Fruit fly (Drosophila melanogaster): ENCODE results near the gene FucT6.

Gene FucT6

DNA sequence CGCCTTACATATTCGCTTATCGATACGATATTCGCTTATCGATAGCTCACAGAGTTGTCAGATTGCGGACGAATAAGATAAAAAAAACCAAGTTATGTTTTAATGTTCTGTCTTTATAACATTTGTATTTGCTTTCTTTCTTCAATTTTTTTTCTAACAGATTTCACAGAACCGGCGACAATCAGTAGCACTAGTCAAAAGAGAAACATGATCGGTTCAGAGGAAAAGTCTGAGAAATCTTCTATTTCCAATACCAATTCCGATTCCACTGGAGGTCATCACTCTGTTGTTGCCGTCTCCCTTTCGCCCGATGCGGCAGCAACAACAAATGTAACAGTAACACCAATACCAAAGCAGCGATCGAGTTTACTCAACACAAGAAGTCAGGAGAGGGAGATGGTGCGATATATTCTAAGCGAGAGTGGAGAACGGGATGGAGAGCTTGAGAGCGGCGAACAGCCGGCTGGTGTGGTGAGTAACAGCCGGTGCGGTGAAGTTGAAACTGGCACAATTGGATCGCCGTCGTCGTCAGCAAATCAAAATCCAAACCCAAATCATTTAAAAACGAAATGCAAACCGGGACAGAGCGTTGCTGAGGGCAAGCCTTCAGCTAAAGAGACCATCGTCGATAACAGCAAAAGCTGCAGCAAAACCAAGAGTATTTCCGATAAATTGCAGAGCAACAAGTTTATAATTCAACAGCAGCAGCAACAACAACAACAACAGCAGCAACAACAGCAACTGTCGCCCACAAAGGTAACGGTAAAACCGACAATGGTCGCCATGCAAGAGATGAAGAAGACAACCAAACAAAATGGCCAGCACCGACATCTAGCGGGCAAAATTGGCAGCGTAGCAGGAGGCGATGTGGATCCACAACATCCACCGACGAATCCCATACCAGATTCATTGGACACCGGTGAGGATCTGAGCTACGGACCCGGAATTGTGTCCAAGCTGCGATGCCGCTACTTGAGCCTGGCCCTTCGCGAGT is 27.9 kb downstream of the FucT6 start (continued):
- peak; percentile 65 for TF ChIP-seq CG7556 (GFP tag; optimal IDR thresholded peaks at IDR 0.05)
- peak; percentile 57 for TF ChIP-seq Ets97D (GFP tag; optimal IDR thresholded peaks at IDR 0.05)
- TF ChIP-seq Tbp (GFP tag; optimal IDR thresholded peaks at IDR 0.05) = no peak
- peak; percentile 52; the same call in 1 of the 2 replicates for TF ChIP-seq Xrp1 (GFP tag; IDR thresholded peaks at IDR 0.05)
- TF ChIP-seq hb (GFP tag; IDR thresholded peaks at IDR 0.05; ENCODE audit: partially characterized antibody) = no peak
- TF ChIP-seq CG31365 (tag; optimal IDR thresholded peaks at IDR 0.05) = no peak
- peak; percentile 27 for TF ChIP-seq YL-1 (GFP tag; optimal IDR thresholded peaks at IDR 0.05)
- no peak for TF ChIP-seq Gsc (GFP tag; IDR thresholded peaks at IDR 0.05)
- peak; percentile 63 for TF ChIP-seq tap (tag; optimal IDR thresholded peaks at IDR 0.05)

DNA sequence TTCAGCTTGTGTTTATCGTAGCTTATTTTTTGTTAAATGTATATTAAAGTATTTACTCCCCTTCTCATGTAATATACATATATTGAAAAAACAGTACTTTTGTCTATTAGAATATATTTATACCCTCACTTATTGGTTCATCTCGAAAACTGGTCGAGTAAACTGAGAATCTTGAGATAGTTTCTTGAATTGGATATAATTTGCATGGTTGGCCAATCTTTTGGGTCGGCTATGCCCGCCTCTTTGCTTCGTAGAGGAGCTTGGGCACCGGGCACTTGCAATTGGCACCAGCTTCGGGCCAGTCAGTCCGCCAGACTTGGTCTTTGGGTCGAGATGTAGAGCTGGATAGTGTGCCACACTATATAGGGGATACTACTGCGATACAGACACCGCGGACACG is 29.3 kb downstream of the FucT6 start:
- TF ChIP-seq Aef1 (GFP tag; IDR thresholded peaks at IDR 0.05) = no peak
- 0 out of 3 replicates have a peak, but pooled peaks have one; percentile 10 for TF ChIP-seq row (GFP tag; IDR thresholded peaks at IDR 0.05)
- no peak for TF ChIP-seq CG10979 (tag; optimal IDR thresholded peaks at IDR 0.05)
- TF ChIP-seq CG10274 (GFP tag; optimal IDR thresholded peaks at IDR 0.05) = peak; percentile 76
- peak; percentile 35 for TF ChIP-seq D19A (tag; optimal IDR thresholded peaks at IDR 0.05)
- TF ChIP-seq Hr3 (GFP tag; optimal IDR thresholded peaks at IDR 0.05) = no peak

dm6 chrX:11679461-11679860 is 30.3 kb downstream of the FucT6 start:
- peak; percentile 44 for TF ChIP-seq Med (GFP tag)
- no peak for TF ChIP-seq CG1603 (tag; optimal IDR thresholded peaks at IDR 0.05)
- TF ChIP-seq Trl (optimal IDR thresholded peaks at IDR 0.05) = peak in 1 of 2 experiments; percentile 13
- TF ChIP-seq Trl (GFP tag; optimal IDR thresholded peaks at IDR 0.05) = no peak
- no peak for TF ChIP-seq H15 (GFP tag; IDR thresholded peaks at IDR 0.05)
- TF ChIP-seq Hr78 (GFP tag; optimal IDR thresholded peaks at IDR 0.05) = no peak
- peak; percentile 25 for TF ChIP-seq nom (GFP tag; optimal IDR thresholded peaks at IDR 0.05)
- TF ChIP-seq Dref (GFP tag; IDR thresholded peaks at IDR 0.05) = 0 out of 2 replicates have a peak, but pooled peaks have one; percentile 22
- TF ChIP-seq pfk (GFP tag; optimal IDR thresholded peaks at IDR 0.05) = no peak
- no peak for TF ChIP-seq CG10959 (GFP tag; IDR thresholded peaks at IDR 0.05)
- TF ChIP-seq CG14050 (GFP tag; IDR thresholded peaks at IDR 0.05) = no peak
- TF ChIP-seq maf-S (GFP tag; optimal IDR thresholded peaks at IDR 0.05) = no peak
- TF ChIP-seq p53 (GFP tag; optimal IDR thresholded peaks at IDR 0.05) = no peak
- TF ChIP-seq tgo (GFP tag; IDR thresholded peaks at IDR 0.05) = no peak
- no peak for TF ChIP-seq CG2202 (tag; optimal IDR thresholded peaks at IDR 0.05)
- TF ChIP-seq sd (tag; optimal IDR thresholded peaks at IDR 0.05) = no peak
- peak; percentile 98 for TF ChIP-seq onecut (GFP tag; IDR thresholded peaks at IDR 0.05)
- no peak for TF ChIP-seq gt (GFP tag; IDR thresholded peaks at IDR 0.05)
- no peak for TF ChIP-seq CG6813 (GFP tag; optimal IDR thresholded peaks at IDR 0.05)
- TF ChIP-seq ftz-f1 (GFP tag; optimal IDR thresholded peaks at IDR 0.05) = no peak
- TF ChIP-seq ttk (GFP tag; IDR thresholded peaks at IDR 0.05) = no peak; the same call in 1 of the 2 replicates
- TF ChIP-seq lov (optimal IDR thresholded peaks at IDR 0.05) = no peak
- no peak for TF ChIP-seq lov (GFP tag; IDR thresholded peaks at IDR 0.05)
- no peak for TF ChIP-seq zfh2 (GFP tag; optimal IDR thresholded peaks at IDR 0.05)
- no peak for TF ChIP-seq CG31441 (GFP tag; IDR thresholded peaks at IDR 0.05)
- no peak for TF ChIP-seq CG3847 (GFP tag; IDR thresholded peaks at IDR 0.05)
- TF ChIP-seq CG8924 (tag; optimal IDR thresholded peaks at IDR 0.05) = peak; percentile 21
- no peak for TF ChIP-seq Dll (GFP tag; IDR thresholded peaks at IDR 0.05; ENCODE audit: partially characterized antibody)
- TF ChIP-seq chm (GFP tag; IDR thresholded peaks at IDR 0.05) = no peak
- no peak for TF ChIP-seq hth (optimal IDR thresholded peaks at IDR 0.05)
- TF ChIP-seq bbx (GFP tag; IDR thresholded peaks at IDR 0.05; ENCODE audit: partially characterized antibody) = 0 out of 2 replicates have a peak, but pooled peaks have one; percentile 16
- peak; percentile 8; the same call in 1 of the 2 replicates for TF ChIP-seq vvl (GFP tag; IDR thresholded peaks at IDR 0.05)
- no peak for TF ChIP-seq eyg (GFP tag; optimal IDR thresholded peaks at IDR 0.05)

Data from whole organism, embryonic.